Worm (Caenorhabditis elegans): Measurements from ENCODE around the gene gba-1.
"Not testable (repeated sequence)": the region's sequence is repeated elsewhere in the genome, so short reads cannot be mapped to it uniquely, and the experiment has no call there.

Gene gba-1

DNA sequence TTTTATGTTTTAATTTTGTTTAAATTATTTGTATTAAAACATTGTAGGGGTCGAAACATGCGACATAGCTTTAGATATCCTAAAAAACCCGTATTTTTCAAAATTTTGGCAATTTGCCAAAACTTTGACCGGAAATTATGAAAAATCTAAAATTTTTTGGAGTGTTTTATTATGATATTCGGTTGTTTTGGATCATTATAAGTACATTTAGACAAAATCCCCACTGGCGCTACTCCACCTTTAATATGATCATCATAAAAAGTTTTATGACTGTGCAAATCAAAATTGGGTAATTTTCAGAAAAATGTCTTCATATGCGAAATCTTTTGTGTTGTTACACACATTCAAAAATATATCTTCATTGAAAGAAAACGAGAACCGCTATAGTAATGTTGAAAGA is 22.8 kb upstream of the gba-1 start, which contains the start of gene math-18:
TSS of gene math-18 (plus strand) at position 301 of the 400 bp plus-strand sequence.
- TF ChIP-seq klf-2 (GFP tag; conservative IDR thresholded peaks at IDR 0.05); ztf-29 (GFP tag; IDR thresholded peaks at IDR 0.05); ztf-23 (GFP tag; IDR thresholded peaks at IDR 0.05): not testable (repeated sequence)

DNA sequence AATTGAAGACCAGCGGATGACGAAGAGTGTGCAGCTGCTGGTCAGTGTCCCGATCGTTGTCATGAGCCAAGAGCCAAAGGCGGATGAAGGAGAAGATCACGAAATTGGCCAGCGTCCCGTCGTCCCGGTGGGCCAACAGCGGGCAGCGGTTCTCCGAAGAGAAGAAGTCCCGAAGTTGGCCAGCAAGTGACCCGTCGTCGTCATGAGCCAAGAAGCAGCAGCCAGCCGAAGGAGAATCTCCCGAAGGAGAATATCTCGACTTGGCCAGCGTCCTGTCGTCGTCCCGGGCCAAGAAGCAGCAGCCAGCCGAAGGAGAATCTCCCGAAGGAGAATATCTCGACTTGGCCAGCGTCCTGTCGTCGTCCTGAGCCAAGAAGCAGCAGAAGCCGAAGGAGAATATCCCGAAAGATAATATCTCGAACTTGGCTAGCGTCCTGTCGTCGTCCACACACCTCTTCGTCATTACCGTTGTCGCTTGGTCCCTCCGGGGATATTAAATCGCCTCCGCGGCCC is 13.1 kb upstream of the gba-1 start, which contains the start of gene C33C12.11:
TSS of gene C33C12.11 (minus strand) at position 463 of the 513 bp plus-strand sequence.
- not testable (repeated sequence) for TF ChIP-seq tab-1 (GFP tag; IDR thresholded peaks at IDR 0.05); ref-1 (GFP tag; conservative IDR thresholded peaks at IDR 0.05); med-1 (GFP tag; optimal IDR thresholded peaks at IDR 0.05; ENCODE audit: insufficient read depth)

DNA sequence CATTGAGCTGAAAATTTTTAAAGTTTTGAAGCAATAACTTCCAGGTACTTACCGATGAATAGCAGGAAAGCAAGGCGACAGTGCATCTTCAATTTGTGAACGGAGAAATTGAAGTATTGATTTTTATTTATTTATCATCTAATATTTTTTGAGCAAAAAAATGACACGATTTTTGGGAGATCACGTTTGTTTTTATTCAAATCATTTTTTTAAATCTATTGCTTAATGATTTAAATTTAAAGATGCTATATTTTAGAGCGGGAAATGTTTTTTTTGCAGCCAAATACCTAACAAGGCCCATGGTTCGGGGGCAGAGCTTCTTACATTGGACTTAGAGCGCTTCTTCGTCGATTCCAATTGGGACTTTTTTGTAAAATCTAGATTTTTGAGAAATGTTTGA is 10.2 kb upstream of the gba-1 start, which contains the start of gene C33C12.4:
TSS of gene C33C12.4 (minus strand) at position 101 of the 400 bp plus-strand sequence.
- no peak for TF ChIP-seq klf-2 (GFP tag; conservative IDR thresholded peaks at IDR 0.05)
- TF ChIP-seq flt-1 (GFP tag; IDR thresholded peaks at IDR 0.05) = no peak
- no peak for TF ChIP-seq ztf-23 (GFP tag; IDR thresholded peaks at IDR 0.05)
- no peak for TF ChIP-seq T22C8.4 (GFP tag; IDR thresholded peaks at IDR 0.05)
- TF ChIP-seq tab-1 (GFP tag; IDR thresholded peaks at IDR 0.05) = no peak
- TF ChIP-seq cog-1 (tag; optimal IDR thresholded peaks at IDR 0.05) = no peak
- TF ChIP-seq ref-1 (GFP tag; conservative IDR thresholded peaks at IDR 0.05) = no peak
- no peak for TF ChIP-seq med-1 (GFP tag; optimal IDR thresholded peaks at IDR 0.05; ENCODE audit: insufficient read depth)
- no peak for TF ChIP-seq ztf-29 (GFP tag; IDR thresholded peaks at IDR 0.05)

- no peak for TF ChIP-seq klf-2 (GFP tag; conservative IDR thresholded peaks at IDR 0.05)
- TF ChIP-seq ref-1 (GFP tag; conservative IDR thresholded peaks at IDR 0.05) = no peak
- TF ChIP-seq med-1 (GFP tag; optimal IDR thresholded peaks at IDR 0.05; ENCODE audit: insufficient read depth) = no peak
- TF ChIP-seq ztf-29 (GFP tag; IDR thresholded peaks at IDR 0.05) = no peak
- TF ChIP-seq T22C8.4 (GFP tag; IDR thresholded peaks at IDR 0.05) = no peak
- no peak for TF ChIP-seq tab-1 (GFP tag; IDR thresholded peaks at IDR 0.05)
- TF ChIP-seq cog-1 (tag; optimal IDR thresholded peaks at IDR 0.05) = no peak
- TF ChIP-seq flt-1 (GFP tag; IDR thresholded peaks at IDR 0.05) = no peak
- no peak for TF ChIP-seq ztf-23 (GFP tag; IDR thresholded peaks at IDR 0.05)
Measured at ce11 chrII:2168374-2168773, 8.2 kb upstream of the gba-1 start, which contains the start of gene fbxb-38. fbxb-38 (minus strand) TSS chrII:2168763.

- no peak for TF ChIP-seq tab-1 (GFP tag; IDR thresholded peaks at IDR 0.05)
- TF ChIP-seq ref-1 (GFP tag; conservative IDR thresholded peaks at IDR 0.05) = no peak
- no peak for TF ChIP-seq ztf-29 (GFP tag; IDR thresholded peaks at IDR 0.05)
- TF ChIP-seq med-1 (GFP tag; optimal IDR thresholded peaks at IDR 0.05; ENCODE audit: insufficient read depth) = no peak
- TF ChIP-seq klf-2 (GFP tag; conservative IDR thresholded peaks at IDR 0.05) = no peak
- no peak for TF ChIP-seq T22C8.4 (GFP tag; IDR thresholded peaks at IDR 0.05)
- no peak for TF ChIP-seq cog-1 (tag; optimal IDR thresholded peaks at IDR 0.05)
- no peak for TF ChIP-seq ztf-23 (GFP tag; IDR thresholded peaks at IDR 0.05)
- no peak for TF ChIP-seq flt-1 (GFP tag; IDR thresholded peaks at IDR 0.05)
Measured at ce11 chrII:2170085-2170484, 6.5 kb upstream of the gba-1 start, which contains the start of gene C33C12.12. C33C12.12 (minus strand) TSS chrII:2170185.

DNA sequence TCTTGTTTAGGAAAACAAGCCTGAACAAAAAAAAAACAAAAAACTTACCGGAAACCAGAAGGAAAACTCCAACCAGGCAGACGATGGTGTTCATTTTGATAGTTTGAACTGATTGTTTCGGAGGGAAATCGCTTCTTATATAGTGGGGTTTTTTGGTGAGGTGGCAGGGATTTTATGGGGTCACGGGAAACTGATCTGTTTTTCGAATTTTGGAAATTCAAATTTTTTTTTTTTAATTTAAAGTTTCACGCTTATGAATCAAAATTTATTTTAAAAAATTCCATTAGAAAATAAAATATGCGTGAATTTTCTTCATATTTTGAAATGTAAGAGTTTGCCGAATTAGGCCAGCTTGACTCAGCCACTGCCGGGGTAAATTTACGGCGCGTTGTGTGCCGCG is 1.2 kb upstream of the gba-1 start, which contains the start of gene C33C12.7:
TSS of gene C33C12.7 (minus strand) at position 101 of the 400 bp plus-strand sequence.
- TF ChIP-seq flt-1 (GFP tag; IDR thresholded peaks at IDR 0.05) (no peak), klf-2 (GFP tag; conservative IDR thresholded peaks at IDR 0.05) (no peak), ztf-29 (GFP tag; IDR thresholded peaks at IDR 0.05) (no peak), tab-1 (GFP tag; IDR thresholded peaks at IDR 0.05) (no peak), cog-1 (tag; optimal IDR thresholded peaks at IDR 0.05) (no peak), T22C8.4 (GFP tag; IDR thresholded peaks at IDR 0.05) (no peak), med-1 (GFP tag; optimal IDR thresholded peaks at IDR 0.05; ENCODE audit: insufficient read depth) (no peak), ref-1 (GFP tag; conservative IDR thresholded peaks at IDR 0.05) (no peak), ztf-23 (GFP tag; IDR thresholded peaks at IDR 0.05) (no peak)

ce11 chrII:2177735-2178134 is 1.2 kb downstream of the gba-1 start:
- TF ChIP-seq klf-2 (GFP tag; conservative IDR thresholded peaks at IDR 0.05) = no peak
- TF ChIP-seq flt-1 (GFP tag; IDR thresholded peaks at IDR 0.05) = no peak
- no peak for TF ChIP-seq ztf-29 (GFP tag; IDR thresholded peaks at IDR 0.05)
- no peak for TF ChIP-seq tab-1 (GFP tag; IDR thresholded peaks at IDR 0.05)
- TF ChIP-seq med-1 (GFP tag; optimal IDR thresholded peaks at IDR 0.05; ENCODE audit: insufficient read depth) = no peak
- TF ChIP-seq T22C8.4 (GFP tag; IDR thresholded peaks at IDR 0.05) = no peak
- no peak for TF ChIP-seq cog-1 (tag; optimal IDR thresholded peaks at IDR 0.05)
- no peak for TF ChIP-seq ref-1 (GFP tag; conservative IDR thresholded peaks at IDR 0.05)
- TF ChIP-seq ztf-23 (GFP tag; IDR thresholded peaks at IDR 0.05) = no peak

DNA sequence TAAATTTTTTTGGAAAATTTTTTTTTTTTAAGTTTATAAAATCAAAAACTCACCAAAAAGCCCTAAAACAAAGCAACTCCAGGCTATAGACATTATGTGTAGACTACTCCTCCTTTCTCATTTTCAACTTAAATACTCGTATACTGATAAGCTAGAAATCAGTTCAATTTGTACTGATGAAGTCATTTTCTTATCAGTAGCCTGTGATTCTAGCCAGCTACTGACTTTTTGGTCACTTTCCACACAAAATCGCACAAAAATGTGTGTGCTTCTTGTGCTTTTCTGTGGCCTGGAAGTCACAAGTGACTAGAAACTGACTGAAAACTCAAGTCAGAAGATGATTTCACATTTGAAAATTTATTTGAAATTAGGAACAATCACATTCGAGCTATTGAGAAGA is 9.8 kb downstream of the gba-1 start, which contains the start of gene gba-2:
TSS of gene gba-2 (minus strand) at position 106 of the 400 bp plus-strand sequence.
- TF ChIP-seq tab-1 (GFP tag; IDR thresholded peaks at IDR 0.05) (no peak), cog-1 (tag; optimal IDR thresholded peaks at IDR 0.05) (no peak), med-1 (GFP tag; optimal IDR thresholded peaks at IDR 0.05; ENCODE audit: insufficient read depth) (no peak), flt-1 (GFP tag; IDR thresholded peaks at IDR 0.05) (no peak), klf-2 (GFP tag; conservative IDR thresholded peaks at IDR 0.05) (no peak), ref-1 (GFP tag; conservative IDR thresholded peaks at IDR 0.05) (no peak), T22C8.4 (GFP tag; IDR thresholded peaks at IDR 0.05) (no peak), ztf-23 (GFP tag; IDR thresholded peaks at IDR 0.05) (no peak), ztf-29 (GFP tag; IDR thresholded peaks at IDR 0.05) (no peak)

ce11 chrII:2186730-2187129 is 10.2 kb downstream of the gba-1 start:
- TF ChIP-seq tab-1 (GFP tag; IDR thresholded peaks at IDR 0.05) = no peak
- TF ChIP-seq klf-2 (GFP tag; conservative IDR thresholded peaks at IDR 0.05) = no peak
- no peak for TF ChIP-seq cog-1 (tag; optimal IDR thresholded peaks at IDR 0.05)
- no peak for TF ChIP-seq ref-1 (GFP tag; conservative IDR thresholded peaks at IDR 0.05)
- TF ChIP-seq flt-1 (GFP tag; IDR thresholded peaks at IDR 0.05) = no peak
- TF ChIP-seq T22C8.4 (GFP tag; IDR thresholded peaks at IDR 0.05) = no peak
- no peak for TF ChIP-seq ztf-29 (GFP tag; IDR thresholded peaks at IDR 0.05)
- no peak for TF ChIP-seq ztf-23 (GFP tag; IDR thresholded peaks at IDR 0.05)
- no peak for TF ChIP-seq med-1 (GFP tag; optimal IDR thresholded peaks at IDR 0.05; ENCODE audit: insufficient read depth)
